Worm (Caenorhabditis elegans): ENCODE data around the gene F17H10.1.

DNA sequence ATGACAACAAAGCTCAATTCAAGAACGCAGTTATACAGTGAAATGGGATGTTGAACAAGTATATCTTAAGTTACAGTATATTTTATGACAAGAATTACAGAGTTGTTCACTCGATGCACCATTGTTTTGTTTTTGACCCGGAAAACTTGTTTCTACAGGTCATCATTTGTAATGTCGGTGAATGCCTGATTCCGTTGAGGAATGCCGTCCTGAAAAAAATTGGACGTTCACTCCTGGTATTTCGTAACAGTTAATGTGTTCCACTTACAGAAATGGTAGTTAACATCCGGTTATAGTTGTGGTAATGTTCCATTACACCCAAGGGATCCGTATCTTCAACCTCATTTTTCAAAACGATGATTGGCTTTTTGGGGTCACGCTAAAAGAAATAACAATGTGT is 11.3 kb downstream of the F17H10.1 start:
- no peak for TF ChIP-seq med-1 (GFP tag; optimal IDR thresholded peaks at IDR 0.05; ENCODE audit: insufficient read depth)
- no peak for TF ChIP-seq ztf-29 (GFP tag; IDR thresholded peaks at IDR 0.05)
